Worm (Caenorhabditis elegans): ENCODE data around the gene nhr-136.

ce11 chrV:12091759-12092158 lies 15.2 kb upstream of the nhr-136 start, which contains the start of gene nhr-206:
- TF ChIP-seq him-1 (tag; optimal IDR thresholded peaks at IDR 0.05) (no peak), W03F9.2 (tag; optimal IDR thresholded peaks at IDR 0.05) (no peak), dao-5 (tag; optimal IDR thresholded peaks at IDR 0.05) (no peak)
